Worm (Caenorhabditis elegans) whole organism, L4 larva: ENCODE data around the gene sre-40.

ENCODE experiments used
- D1046.2 ChIP-seq: fragments of 200-800 bp; sonication (Bioruptor generic); IDR thresholded peaks from 2 replicates; pipeline ENCODE4 v1.3.6; 2022; ENCODE audit warnings: missing genetic modification characterization, missing compliant biosample characterization
- F26F4.8 ChIP-seq: fragments of 200-800 bp; sonication (Bioruptor generic); conservative IDR thresholded peaks from 2 replicates; pipeline ENCODE4 v1.3.6; 2022; ENCODE audit warnings: missing genetic modification characterization, missing compliant biosample characterization
- F49E8.2 ChIP-seq: sonication (generic microtip); optimal IDR thresholded peaks from 2 replicates; lab custom pipeline; 2016; ENCODE audit warnings: missing compliant biosample characterization, mild to moderate bottlenecking, missing genetic modification characterization, borderline replicate concordance
- T20F7.1 ChIP-seq: fragments of 200-800 bp; sonication (Bioruptor generic); optimal IDR thresholded peaks from 2 replicates; lab custom pipeline; 2018; ENCODE audit warnings: mild to moderate bottlenecking, missing genetic modification characterization, missing compliant biosample characterization
- T26A8.4 ChIP-seq: fragments of 200-800 bp; sonication (Bioruptor generic); IDR thresholded peaks from 2 replicates; pipeline ENCODE4 v1.3.6; 2022; ENCODE audit warnings: missing genetic modification characterization, missing compliant biosample characterization
- ces-1 ChIP-seq: fragments of 150-350 bp; sonication (generic microtip); optimal IDR thresholded peaks from 4 replicates; lab custom pipeline; 2014; ENCODE audit warnings: missing biosample characterization, missing genetic modification reagents, missing genetic modification characterization
- cey-2 ChIP-seq: sonication (generic microtip); optimal IDR thresholded peaks from 3 replicates; lab custom pipeline; 2017; ENCODE audit warnings: missing genetic modification characterization, mild to moderate bottlenecking, missing compliant biosample characterization, antibody characterized with exemption, borderline replicate concordance; ENCODE audit not compliant: insufficient read depth
- daf-12 ChIP-seq: fragments of 150-350 bp; optimal IDR thresholded peaks from 2 replicates; lab custom pipeline; 2014; ENCODE audit warnings: missing biosample characterization, missing genetic modification reagents, missing genetic modification characterization
- daf-16 ChIP-seq, 3 experiments: sonication (generic microtip); optimal IDR thresholded peaks; 2 replicates each; lab custom pipeline; 2016 to 2017; ENCODE audit warnings: missing genetic modification characterization in 3 of 3, missing genetic modification reagents in 3 of 3, mild to moderate bottlenecking in 2 of 3, missing compliant biosample characterization in 2 of 3, missing biosample characterization in 1 of 3, moderate library complexity in 1 of 3
- dmd-6 ChIP-seq: fragments of 200-800 bp; sonication (Bioruptor generic); IDR thresholded peaks from 2 replicates; pipeline ENCODE4 v1.3.6; 2022; ENCODE audit warnings: missing genetic modification reagents, missing genetic modification characterization, missing compliant biosample characterization
- dpl-1 ChIP-seq: fragments of 150-350 bp; optimal IDR thresholded peaks from 2 replicates; lab custom pipeline; 2014; ENCODE audit warnings: missing biosample characterization, missing genetic modification reagents, missing genetic modification characterization
- dve-1 ChIP-seq: sonication (generic microtip); optimal IDR thresholded peaks from 2 replicates; lab custom pipeline; 2017; ENCODE audit warnings: antibody characterized with exemption, mild to moderate bottlenecking, missing genetic modification characterization, missing compliant biosample characterization; ENCODE audit not compliant: insufficient read depth
- egl-27 ChIP-seq: sonication (generic microtip); optimal IDR thresholded peaks from 3 replicates; lab custom pipeline; 2017; ENCODE audit warnings: missing biosample characterization, missing genetic modification reagents, missing genetic modification characterization
- hif-1 ChIP-seq, 2 experiments: sonication (generic microtip); optimal IDR thresholded peaks; 2 replicates each; lab custom pipeline; 2016 to 2017; ENCODE audit warnings: missing compliant biosample characterization in 2 of 2, missing genetic modification characterization in 2 of 2, missing genetic modification reagents in 2 of 2, missing genotype in 2 of 2, mild to moderate bottlenecking in 1 of 2
- hlh-11 ChIP-seq: fragments of 200-800 bp; sonication (Bioruptor generic); optimal IDR thresholded peaks from 2 replicates; lab custom pipeline; 2018; ENCODE audit warnings: mild to moderate bottlenecking, missing genetic modification characterization, missing compliant biosample characterization
- hlh-30 ChIP-seq: sonication (generic microtip); optimal IDR thresholded peaks from 2 replicates; lab custom pipeline; 2017; ENCODE audit warnings: antibody characterized with exemption, mild to moderate bottlenecking, missing genetic modification characterization, missing compliant biosample characterization; ENCODE audit not compliant: insufficient read depth
- lin-1 ChIP-seq: fragments of 200-800 bp; sonication (Bioruptor generic); IDR thresholded peaks from 2 replicates; pipeline ENCODE4 v1.3.6; 2022; ENCODE audit warnings: missing genetic modification reagents, missing genetic modification characterization, missing compliant biosample characterization
- lin-13 ChIP-seq: fragments of 150-350 bp; optimal IDR thresholded peaks from 2 replicates; lab custom pipeline; 2014; ENCODE audit warnings: missing biosample characterization, missing genetic modification reagents, missing genetic modification characterization
- lin-29 ChIP-seq: fragments of 200-800 bp; sonication (Bioruptor generic); IDR thresholded peaks from 2 replicates; pipeline ENCODE4 v1.3.6; 2022; ENCODE audit warnings: missing genetic modification reagents, missing genetic modification characterization, missing compliant biosample characterization
- mdl-1 ChIP-seq, 2 experiments: fragments of 150-350 bp in 1 of 2; sonication (generic microtip) in 1 of 2; optimal IDR thresholded peaks; 2 replicates each; lab custom pipeline; 2014 to 2017; ENCODE audit warnings: missing biosample characterization in 2 of 2, missing genetic modification characterization in 2 of 2
- mep-1 ChIP-seq: fragments of 150-350 bp; sonication (generic microtip); optimal IDR thresholded peaks from 3 replicates; lab custom pipeline; 2014; ENCODE audit warnings: missing biosample characterization, missing genetic modification characterization
- mes-2 ChIP-seq: sonication (generic microtip); optimal IDR thresholded peaks from 2 replicates; lab custom pipeline; 2016; ENCODE audit warnings: missing genotype, mild to moderate bottlenecking, missing genetic modification characterization, missing compliant biosample characterization; ENCODE audit not compliant: poor library complexity, severe bottlenecking
- mxl-3 ChIP-seq: fragments of 200-800 bp; sonication (Bioruptor generic); optimal IDR thresholded peaks from 2 replicates; lab custom pipeline; 2018; ENCODE audit warnings: mild to moderate bottlenecking, missing genetic modification characterization, missing compliant biosample characterization
- nhr-10 ChIP-seq: fragments of 150-350 bp; optimal IDR thresholded peaks from 2 replicates; lab custom pipeline; 2014; ENCODE audit warnings: missing biosample characterization, missing genetic modification characterization
- nhr-102 ChIP-seq: sonication (generic microtip); optimal IDR thresholded peaks from 2 replicates; lab custom pipeline; 2016; ENCODE audit warnings: mild to moderate bottlenecking, missing genetic modification characterization, moderate library complexity, missing compliant biosample characterization
- nhr-11 ChIP-seq: fragments of 150-350 bp; optimal IDR thresholded peaks from 2 replicates; lab custom pipeline; 2014; ENCODE audit warnings: missing biosample characterization, missing genetic modification characterization
- nhr-28 ChIP-seq: fragments of 150-350 bp; optimal IDR thresholded peaks from 2 replicates; lab custom pipeline; 2014; ENCODE audit warnings: missing biosample characterization, missing genetic modification characterization
- nhr-41 ChIP-seq: fragments of 200-800 bp; sonication (Bioruptor generic); IDR thresholded peaks from 2 replicates; pipeline ENCODE4 v1.3.6; 2022; ENCODE audit warnings: missing genetic modification reagents, missing genetic modification characterization, missing compliant biosample characterization
- nhr-48 ChIP-seq: sonication (generic microtip); optimal IDR thresholded peaks from 2 replicates; lab custom pipeline; 2016; ENCODE audit warnings: mild to moderate bottlenecking, missing genetic modification characterization, missing compliant biosample characterization
- nhr-6 ChIP-seq: fragments of 150-350 bp; optimal IDR thresholded peaks from 2 replicates; lab custom pipeline; 2014; ENCODE audit warnings: missing biosample characterization, missing genetic modification characterization
- nhr-77 ChIP-seq: fragments of 150-350 bp; optimal IDR thresholded peaks from 2 replicates; lab custom pipeline; 2014; ENCODE audit warnings: missing biosample characterization, missing genetic modification characterization
- php-3 ChIP-seq: fragments of 200-800 bp; sonication (Bioruptor generic); IDR thresholded peaks from 2 replicates; pipeline ENCODE4 v1.3.6; 2022; ENCODE audit warnings: missing genetic modification reagents, missing genetic modification characterization, missing compliant biosample characterization
- pqm-1 ChIP-seq: sonication (generic microtip); optimal IDR thresholded peaks from 2 replicates; lab custom pipeline; 2017; ENCODE audit warnings: missing biosample characterization, missing genetic modification characterization
- sdz-12 ChIP-seq: fragments of 200-800 bp; sonication (Bioruptor generic); optimal IDR thresholded peaks from 2 replicates; lab custom pipeline; 2018; ENCODE audit warnings: mild to moderate bottlenecking, missing genetic modification characterization, missing compliant biosample characterization
- spr-1 ChIP-seq: sonication (generic microtip); optimal IDR thresholded peaks from 2 replicates; lab custom pipeline; 2016; ENCODE audit warnings: mild to moderate bottlenecking, missing genetic modification characterization, missing compliant biosample characterization
- spr-3 ChIP-seq: fragments of 200-800 bp; sonication (Bioruptor generic); optimal IDR thresholded peaks from 2 replicates; lab custom pipeline; 2018; ENCODE audit warnings: mild to moderate bottlenecking, missing genetic modification characterization, missing compliant biosample characterization
- tag-97 ChIP-seq: fragments of 200-800 bp; sonication (Bioruptor generic); IDR thresholded peaks from 2 replicates; pipeline ENCODE4 v1.3.6; 2022; ENCODE audit warnings: missing genetic modification characterization, missing compliant biosample characterization
- tra-1 ChIP-seq: fragments of 200-800 bp; sonication (Bioruptor generic); IDR thresholded peaks from 2 replicates; pipeline ENCODE4 v1.3.6; 2022; ENCODE audit warnings: missing genetic modification reagents, missing genetic modification characterization, missing compliant biosample characterization
- unc-130 ChIP-seq: sonication (generic microtip); optimal IDR thresholded peaks from 2 replicates; lab custom pipeline; 2016; ENCODE audit warnings: missing genetic modification reagents, missing genetic modification characterization, missing compliant biosample characterization
- unc-39 ChIP-seq: sonication (generic microtip); optimal IDR thresholded peaks from 2 replicates; lab custom pipeline; 2017; ENCODE audit warnings: missing biosample characterization, missing genetic modification characterization
- vab-7 ChIP-seq: fragments of 200-800 bp; sonication (Bioruptor generic); IDR thresholded peaks from 2 replicates; pipeline ENCODE4 v1.3.6; 2022; ENCODE audit warnings: missing genetic modification reagents, missing genetic modification characterization, missing compliant biosample characterization
- zfp-2 ChIP-seq: sonication (generic microtip); optimal IDR thresholded peaks from 2 replicates; lab custom pipeline; 2016; ENCODE audit warnings: mild to moderate bottlenecking, missing genetic modification characterization, missing compliant biosample characterization
- zip-11 ChIP-seq: fragments of 200-800 bp; sonication (Bioruptor generic); IDR thresholded peaks from 2 replicates; pipeline ENCODE4 v1.3.6; 2022; ENCODE audit warnings: missing genetic modification characterization, missing compliant biosample characterization
- ztf-11 ChIP-seq: fragments of 150-350 bp; optimal IDR thresholded peaks from 2 replicates; lab custom pipeline; 2014; ENCODE audit warnings: missing biosample characterization, missing genetic modification characterization

sre-40 gene

DNA sequence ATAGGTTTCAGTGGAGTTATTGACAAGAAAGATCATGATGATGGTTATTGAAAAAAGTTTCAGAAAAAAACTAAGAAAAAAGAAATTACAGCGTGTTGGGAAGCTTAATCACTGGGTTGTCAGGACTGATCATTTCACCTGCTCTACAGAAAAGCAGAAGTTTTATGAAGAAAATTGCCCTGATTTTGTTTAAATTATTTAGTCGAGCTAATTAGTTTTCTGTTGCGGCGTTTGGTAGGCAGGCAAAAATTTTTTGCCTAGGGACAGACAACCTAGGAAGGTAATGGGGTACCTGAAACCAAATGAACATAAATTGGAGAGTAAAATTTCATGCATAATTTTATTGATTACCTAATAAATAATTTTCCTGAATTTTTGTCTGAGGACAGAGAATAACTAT is at the start of gene sre-40:
sre-40 (minus strand) TSS at position 101 of the 400 bp plus-strand sequence.
- TF ChIP-seq tag-97 (GFP tag; lab: Robert Waterston, UW), result no peak
- no peak for TF ChIP-seq spr-3
- TF ChIP-seq dmd-6 (GFP tag; lab: Robert Waterston, UW), result no peak

DNA sequence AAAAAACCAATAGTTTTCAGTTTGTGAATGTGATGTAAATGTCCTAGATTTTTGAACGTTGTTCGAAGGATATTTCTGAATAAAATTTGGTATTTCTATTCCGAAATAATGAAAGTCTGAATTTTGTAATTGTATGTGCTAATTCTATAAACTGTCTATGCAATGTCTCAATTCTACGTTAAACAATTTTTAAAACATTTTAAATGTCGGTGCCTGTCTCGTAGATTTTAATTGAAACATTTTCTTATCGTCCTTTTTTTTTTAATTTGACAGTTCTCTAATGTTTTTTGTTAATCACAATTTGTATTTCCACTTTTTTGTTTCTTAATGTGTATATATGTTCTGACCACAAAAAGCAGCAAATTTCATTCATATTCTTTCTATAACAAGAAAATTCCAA is 46.1 kb upstream of the sre-40 start, which contains the start of gene F41C3.7:
F41C3.7 (plus strand) TSS at position 301 of the 400 bp plus-strand sequence.
- TF ChIP-seq ztf-11 (tag; lab: Kevin White, UChicago), result no peak
- TF ChIP-seq egl-27 (tag; lab: Kevin White, UChicago), result no peak
- TF ChIP-seq zfp-2 (tag; lab: Kevin White, UChicago), result no peak
- no peak for TF ChIP-seq ces-1 (GFP tag; lab: Kevin White, UChicago)
- TF ChIP-seq dpl-1 (GFP tag; lab: Kevin White, UChicago), result no peak
- TF ChIP-seq sdz-12 (GFP tag; lab: Kevin White, UChicago), result no peak
- no peak for TF ChIP-seq nhr-41 (GFP tag; lab: Robert Waterston, UW)
- no peak for TF ChIP-seq lin-13 (GFP tag; lab: Kevin White, UChicago)
- no peak for TF ChIP-seq unc-130 (GFP tag; lab: Kevin White, UChicago)
- TF ChIP-seq dmd-6 (GFP tag; lab: Robert Waterston, UW), result no peak

DNA sequence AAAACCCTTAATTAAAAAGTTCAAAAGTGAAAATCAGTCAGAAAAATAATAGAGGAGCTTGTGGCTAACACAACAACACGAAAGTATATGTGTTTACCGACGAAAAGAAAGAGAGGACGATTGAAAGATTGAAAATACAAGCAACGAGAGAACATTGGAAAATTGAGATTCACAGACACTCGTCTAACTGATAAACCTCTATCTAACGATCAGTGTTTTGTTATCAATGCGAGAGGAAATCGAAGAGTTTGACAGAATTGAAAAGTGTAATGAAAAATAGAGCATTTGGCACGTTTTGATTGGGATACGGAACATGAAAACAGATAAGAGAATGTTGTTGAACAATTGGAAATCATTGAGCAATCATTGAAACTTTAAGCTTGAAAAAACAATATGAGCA is 45.1 kb upstream of the sre-40 start:
- peak; percentile 49 for TF ChIP-seq nhr-6 (tag; lab: Kevin White, UChicago)
- TF ChIP-seq mes-2 (tag; lab: Kevin White, UChicago), result no peak
- peak; percentile 33 for TF ChIP-seq T20F7.1 (GFP tag; lab: Kevin White, UChicago)
- no peak for TF ChIP-seq vab-7 (GFP tag; lab: Robert Waterston, UW)
- TF ChIP-seq unc-39 (tag; lab: Kevin White, UChicago), result no peak
- TF ChIP-seq mxl-3 (GFP tag; lab: Kevin White, UChicago), result peak; percentile 44
- TF ChIP-seq F49E8.2 (tag; lab: Kevin White, UChicago), result no peak
- no peak for TF ChIP-seq lin-29 (GFP tag; lab: Robert Waterston, UW)
- peak; percentile 89 for TF ChIP-seq dmd-6 (GFP tag; lab: Robert Waterston, UW)
- TF ChIP-seq nhr-28 (tag; lab: Kevin White, UChicago), result peak; percentile 95
- no peak for TF ChIP-seq ztf-11 (tag; lab: Kevin White, UChicago)
- TF ChIP-seq nhr-10, result no peak
- TF ChIP-seq dve-1, result peak; percentile 92
- TF ChIP-seq zip-11 (GFP tag; lab: Robert Waterston, UW), result no peak
- peak; percentile 58 to 96 for TF ChIP-seq hif-1 (tag; optimal IDR thresholded peaks at IDR 0.05; lab: Kevin White, UChicago)
- TF ChIP-seq tra-1 (GFP tag; lab: Robert Waterston, UW), result peak; percentile 86
- TF ChIP-seq mdl-1 (tag; optimal IDR thresholded peaks at IDR 0.05; lab: Kevin White, UChicago), result peak in 1 of 2 experiments; percentile 47
- peak; percentile 0 for TF ChIP-seq dpl-1 (GFP tag; lab: Kevin White, UChicago)
- TF ChIP-seq nhr-11 (tag; lab: Kevin White, UChicago), result peak; percentile 62
- peak; percentile 73 for TF ChIP-seq lin-1 (GFP tag; lab: Robert Waterston, UW)
- no peak for TF ChIP-seq D1046.2
- TF ChIP-seq nhr-48, result no peak
- peak; percentile 31 for TF ChIP-seq hlh-30
- peak; percentile 34 for TF ChIP-seq spr-1
- peak; percentile 66 to 95 for TF ChIP-seq daf-16 (GFP tag; optimal IDR thresholded peaks at IDR 0.05; lab: Kevin White, UChicago)
- peak; percentile 99 for TF ChIP-seq daf-16 (tag; optimal IDR thresholded peaks at IDR 0.05; lab: Kevin White, UChicago)
- TF ChIP-seq mep-1 (tag; lab: Kevin White, UChicago), result peak; percentile 18
- no peak for TF ChIP-seq daf-12 (tag; lab: Kevin White, UChicago)
- peak; percentile 92 for TF ChIP-seq nhr-77
- peak; percentile 7 for TF ChIP-seq cey-2 (tag; lab: Kevin White, UChicago)
- TF ChIP-seq F26F4.8 (GFP tag; lab: Robert Waterston, UW), result no peak
- no peak for TF ChIP-seq nhr-41 (GFP tag; lab: Robert Waterston, UW)
- TF ChIP-seq T26A8.4 (GFP tag; lab: Robert Waterston, UW), result no peak
- TF ChIP-seq nhr-102 (tag; lab: Kevin White, UChicago), result peak; percentile 14
- peak; percentile 99 for TF ChIP-seq pqm-1 (tag; lab: Kevin White, UChicago)
- peak; percentile 50; the same call in 1 of the 2 replicates for TF ChIP-seq php-3
- peak; percentile 91 for TF ChIP-seq hlh-11 (tag; lab: Kevin White, UChicago)
